Worm (Caenorhabditis elegans) whole organism, mixed stage, embryonic: ENCODE results near the gene cav-1.

ENCODE experiments used
- M03D4.4 ChIP-seq: sonication (generic microtip); optimal IDR thresholded peaks from 2 replicates; lab custom pipeline; 2017; ENCODE audit warnings: mild to moderate bottlenecking, missing genetic modification characterization, missing compliant biosample characterization
- bed-3 ChIP-seq: fragments of 200-800 bp; sonication (Bioruptor generic); optimal IDR thresholded peaks from 3 replicates; lab custom pipeline; 2018; ENCODE audit warnings: mild to moderate bottlenecking, missing genetic modification characterization, moderate library complexity, missing compliant biosample characterization
- blmp-1 ChIP-seq: fragments of 150-350 bp; optimal IDR thresholded peaks from 2 replicates; lab custom pipeline; 2014; ENCODE audit warnings: missing biosample characterization, missing genetic modification characterization
- ceh-39 ChIP-seq: fragments of 150-350 bp; optimal IDR thresholded peaks from 2 replicates; lab custom pipeline; 2014; ENCODE audit warnings: missing biosample characterization, missing genetic modification characterization
- ceh-43 ChIP-seq: fragments of 200-800 bp; sonication (Bioruptor generic); optimal IDR thresholded peaks from 2 replicates; lab custom pipeline; 2018; ENCODE audit warnings: mild to moderate bottlenecking, missing genetic modification characterization, moderate library complexity, missing compliant biosample characterization
- ceh-83 ChIP-seq: fragments of 200-800 bp; sonication (Bioruptor generic); optimal IDR thresholded peaks from 2 replicates; lab custom pipeline; 2018; ENCODE audit warnings: mild to moderate bottlenecking, missing genetic modification characterization, missing compliant biosample characterization
- ces-1 ChIP-seq: fragments of 150-350 bp; optimal IDR thresholded peaks from 2 replicates; lab custom pipeline; 2014; ENCODE audit warnings: missing biosample characterization, missing genetic modification reagents, missing genetic modification characterization
- cnd-1 ChIP-seq: fragments of 200-800 bp; sonication (Bioruptor generic); optimal IDR thresholded peaks from 2 replicates; lab custom pipeline; 2018; ENCODE audit warnings: mild to moderate bottlenecking, missing genetic modification characterization, missing compliant biosample characterization
- drap-1 ChIP-seq: fragments of 200-800 bp; sonication (Bioruptor generic); optimal IDR thresholded peaks from 3 replicates; lab custom pipeline; 2018; ENCODE audit warnings: mild to moderate bottlenecking, missing genetic modification characterization, missing compliant biosample characterization
- elt-1 ChIP-seq: sonication (generic microtip); optimal IDR thresholded peaks from 2 replicates; lab custom pipeline; 2017; ENCODE audit warnings: missing genetic modification characterization, mild to moderate bottlenecking, missing compliant biosample characterization, antibody characterized with exemption, moderate library complexity, borderline replicate concordance; ENCODE audit not compliant: insufficient read depth
- elt-3 ChIP-seq: fragments of 150-350 bp; optimal IDR thresholded peaks from 2 replicates; lab custom pipeline; 2014; ENCODE audit warnings: missing biosample characterization, missing genetic modification characterization
- flh-1 ChIP-seq: fragments of 200-800 bp; sonication (Bioruptor generic); optimal IDR thresholded peaks from 2 replicates; lab custom pipeline; 2018; ENCODE audit warnings: mild to moderate bottlenecking, missing genetic modification characterization, moderate library complexity, missing compliant biosample characterization
- ham-2 ChIP-seq: fragments of 200-800 bp; sonication (Bioruptor generic); optimal IDR thresholded peaks from 2 replicates; lab custom pipeline; 2018; ENCODE audit warnings: mild to moderate bottlenecking, missing genetic modification characterization, missing compliant biosample characterization
- hlh-1 ChIP-seq: fragments of 150-350 bp; optimal IDR thresholded peaks from 2 replicates; lab custom pipeline; 2014; ENCODE audit warnings: missing biosample characterization, missing genetic modification reagents, missing genetic modification characterization
- lin-32 ChIP-seq: fragments of 200-800 bp; sonication (Bioruptor generic); optimal IDR thresholded peaks from 2 replicates; lab custom pipeline; 2018; ENCODE audit warnings: mild to moderate bottlenecking, missing genetic modification characterization, missing compliant biosample characterization
- mab-5 ChIP-seq: fragments of 150-350 bp; optimal IDR thresholded peaks from 2 replicates; lab custom pipeline; 2014; ENCODE audit warnings: missing biosample characterization, missing genetic modification characterization
- mep-1 ChIP-seq: fragments of 150-350 bp; optimal IDR thresholded peaks from 2 replicates; lab custom pipeline; 2017; ENCODE audit warnings: missing biosample characterization, missing genetic modification reagents, missing genetic modification characterization, inconsistent platforms
- mls-2 ChIP-seq: sonication (generic microtip); optimal IDR thresholded peaks from 2 replicates; lab custom pipeline; 2016; ENCODE audit warnings: mild to moderate bottlenecking, missing genetic modification characterization, moderate library complexity, missing compliant biosample characterization
- nhr-12 ChIP-seq: fragments of 150-350 bp; optimal IDR thresholded peaks from 2 replicates; lab custom pipeline; 2014; ENCODE audit warnings: missing biosample characterization, missing genetic modification characterization
- nhr-2 ChIP-seq: fragments of 150-350 bp; optimal IDR thresholded peaks from 2 replicates; lab custom pipeline; 2014; ENCODE audit warnings: missing biosample characterization, missing genetic modification characterization
- nhr-237 ChIP-seq: fragments of 150-350 bp; optimal IDR thresholded peaks from 2 replicates; lab custom pipeline; 2014; ENCODE audit warnings: missing biosample characterization, missing genetic modification characterization
- nhr-28 ChIP-seq: fragments of 150-350 bp; optimal IDR thresholded peaks from 2 replicates; lab custom pipeline; 2014; ENCODE audit warnings: missing biosample characterization, missing genetic modification characterization
- nhr-76 ChIP-seq: sonication (generic microtip); optimal IDR thresholded peaks from 2 replicates; lab custom pipeline; 2017; ENCODE audit warnings: missing biosample characterization, missing genetic modification characterization
- pha-4 ChIP-seq: fragments of 150-350 bp; optimal IDR thresholded peaks from 2 replicates; lab custom pipeline; 2018; ENCODE audit warnings: missing biosample characterization, missing genetic modification reagents, missing genetic modification characterization
- sem-2 ChIP-seq: fragments of 200-800 bp; sonication (Bioruptor generic); optimal IDR thresholded peaks from 2 replicates; lab custom pipeline; 2018; ENCODE audit warnings: mild to moderate bottlenecking, missing genetic modification characterization, missing compliant biosample characterization
- snpc-4 ChIP-seq: fragments of 150-350 bp; optimal IDR thresholded peaks from 2 replicates; lab custom pipeline; 2014; ENCODE audit warnings: missing biosample characterization, missing genetic modification characterization
- sptf-1 ChIP-seq: sonication (generic microtip); optimal IDR thresholded peaks from 2 replicates; lab custom pipeline; 2017; ENCODE audit warnings: mild to moderate bottlenecking, missing genetic modification characterization, moderate library complexity, missing compliant biosample characterization
- tbx-8 ChIP-seq: fragments of 200-800 bp; sonication (Bioruptor generic); optimal IDR thresholded peaks from 2 replicates; lab custom pipeline; 2018; ENCODE audit warnings: mild to moderate bottlenecking, missing genetic modification characterization, moderate library complexity, missing compliant biosample characterization
- unc-120 ChIP-seq: sonication (generic microtip); optimal IDR thresholded peaks from 2 replicates; lab custom pipeline; 2017; ENCODE audit warnings: missing genetic modification characterization, missing compliant biosample characterization; ENCODE audit not compliant: poor library complexity, severe bottlenecking
- unc-39 ChIP-seq: fragments of 150-350 bp; optimal IDR thresholded peaks from 2 replicates; lab custom pipeline; 2014; ENCODE audit warnings: missing biosample characterization, missing genetic modification characterization
- unc-62 ChIP-seq: fragments of 150-350 bp; optimal IDR thresholded peaks from 2 replicates; lab custom pipeline; 2014; ENCODE audit warnings: missing biosample characterization, missing genetic modification reagents, missing genetic modification characterization
- zip-8 ChIP-seq: fragments of 150-350 bp; optimal IDR thresholded peaks from 2 replicates; lab custom pipeline; 2014; ENCODE audit warnings: missing biosample characterization, missing genetic modification characterization
- ztf-11 ChIP-seq: fragments of 150-350 bp; optimal IDR thresholded peaks from 2 replicates; lab custom pipeline; 2014; ENCODE audit warnings: missing biosample characterization, missing genetic modification characterization

cav-1 gene

DNA sequence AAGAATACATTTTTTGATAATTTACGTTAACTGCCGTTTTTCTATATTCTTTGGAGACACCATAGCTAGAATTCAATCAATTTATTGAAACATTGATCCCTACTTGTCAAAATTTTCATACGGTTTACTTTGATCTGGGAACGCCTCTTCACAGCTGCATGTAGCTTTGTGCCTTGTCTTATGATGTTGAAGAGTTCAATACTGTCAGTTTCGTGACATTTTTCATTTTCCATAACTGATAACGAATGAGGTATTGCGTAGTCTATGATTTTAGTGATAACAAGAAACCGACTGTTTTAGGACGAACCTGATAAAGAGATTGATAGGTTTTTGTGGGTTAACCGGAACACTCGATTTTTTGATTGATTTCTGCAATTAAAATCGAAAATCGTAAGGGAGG, 29.1 kb downstream of the cav-1 start:
- no peak for TF ChIP-seq tbx-8 (GFP tag; lab: Kevin White, UChicago)
- no peak for TF ChIP-seq ham-2
- no peak for TF ChIP-seq cnd-1 (tag; lab: Kevin White, UChicago)

DNA sequence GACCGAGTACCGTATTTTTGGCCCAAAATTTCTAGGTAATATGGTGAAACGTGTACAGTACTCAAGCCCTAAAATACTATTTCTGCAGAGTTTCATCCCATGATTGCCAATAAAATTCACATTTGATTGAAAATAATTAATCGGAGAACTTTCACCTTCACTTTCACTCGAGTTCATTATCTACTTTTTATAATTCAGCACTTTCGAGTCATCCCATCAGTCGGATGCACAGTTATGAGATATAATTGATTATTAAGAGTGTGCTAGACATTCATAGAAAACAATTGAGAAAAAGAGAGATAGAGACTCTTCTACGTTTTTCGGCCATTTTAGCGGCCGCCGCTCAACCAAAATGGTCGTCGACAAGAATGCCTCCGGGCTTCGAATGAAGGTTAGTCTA, 30.4 kb downstream of the cav-1 start, which contains the start of gene fat-3:
TSS of gene fat-3 (plus strand) at position 313 of the 400 bp plus-strand sequence.
- no peak for TF ChIP-seq zip-8 (tag; lab: Kevin White, UChicago)
- no peak for TF ChIP-seq mls-2 (tag; lab: Kevin White, UChicago)
- TF ChIP-seq ceh-39 (tag; lab: Kevin White, UChicago) = no peak
- no peak for TF ChIP-seq drap-1 (GFP tag; lab: Kevin White, UChicago)
- TF ChIP-seq elt-1 (tag; lab: Kevin White, UChicago) = no peak
- TF ChIP-seq ceh-83 (GFP tag; lab: Kevin White, UChicago) = no peak
- TF ChIP-seq pha-4 = no peak
- no peak for TF ChIP-seq ham-2
- TF ChIP-seq nhr-12 (tag; lab: Kevin White, UChicago) = no peak
- no peak for TF ChIP-seq nhr-237 (tag; lab: Kevin White, UChicago)
- no peak for TF ChIP-seq sem-2 (GFP tag; lab: Kevin White, UChicago)
- TF ChIP-seq ceh-43 (GFP tag; lab: Kevin White, UChicago) = no peak
- no peak for TF ChIP-seq mab-5 (tag; lab: Kevin White, UChicago)
- no peak for TF ChIP-seq cnd-1 (tag; lab: Kevin White, UChicago)
- TF ChIP-seq ztf-11 (tag; lab: Kevin White, UChicago) = no peak
- TF ChIP-seq M03D4.4 (tag; lab: Kevin White, UChicago) = no peak

DNA sequence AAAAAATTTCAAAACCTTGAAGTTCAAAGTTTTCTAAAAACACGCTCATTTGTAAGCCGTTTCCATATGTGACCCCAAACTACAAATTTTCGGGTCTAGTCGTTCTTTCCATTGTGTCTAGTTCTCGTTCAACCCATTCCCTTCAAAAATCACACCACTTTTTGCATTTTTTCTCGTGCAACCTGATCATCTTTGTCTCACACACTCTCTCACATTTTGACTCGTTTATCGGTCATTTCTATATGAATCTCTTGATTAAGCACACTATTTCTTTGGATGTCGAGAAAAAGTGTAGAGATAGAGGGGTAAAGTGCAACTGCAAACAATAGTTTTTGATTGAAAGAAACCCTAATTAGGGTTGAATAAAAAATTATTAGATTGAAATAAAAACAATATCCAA, 31.2 kb downstream of the cav-1 start:
- TF ChIP-seq mab-5 (tag; lab: Kevin White, UChicago) (no peak), sem-2 (GFP tag; lab: Kevin White, UChicago) (no peak), blmp-1 (tag; lab: Kevin White, UChicago) (no peak), snpc-4 (no peak), hlh-1 (tag; lab: Kevin White, UChicago) (no peak), tbx-8 (GFP tag; lab: Kevin White, UChicago) (no peak), mep-1 (tag; lab: Kevin White, UChicago) (no peak), M03D4.4 (tag; lab: Kevin White, UChicago) (no peak), elt-3 (tag; lab: Kevin White, UChicago) (no peak), ceh-39 (tag; lab: Kevin White, UChicago) (peak; percentile 53), nhr-28 (tag; lab: Kevin White, UChicago) (no peak), zip-8 (tag; lab: Kevin White, UChicago) (no peak), sptf-1 (tag; lab: Kevin White, UChicago) (no peak), ham-2 (no peak), bed-3 (GFP tag; lab: Kevin White, UChicago) (no peak), nhr-2 (tag; lab: Kevin White, UChicago) (no peak), flh-1 (GFP tag; lab: Kevin White, UChicago) (no peak), ztf-11 (tag; lab: Kevin White, UChicago) (no peak), nhr-12 (tag; lab: Kevin White, UChicago) (no peak), unc-120 (tag; lab: Kevin White, UChicago) (peak; percentile 52), cnd-1 (tag; lab: Kevin White, UChicago) (no peak), ces-1 (GFP tag; lab: Kevin White, UChicago) (peak; percentile 66), pha-4 (no peak), nhr-76 (tag; lab: Kevin White, UChicago) (no peak), unc-39 (tag; lab: Kevin White, UChicago) (no peak)

DNA sequence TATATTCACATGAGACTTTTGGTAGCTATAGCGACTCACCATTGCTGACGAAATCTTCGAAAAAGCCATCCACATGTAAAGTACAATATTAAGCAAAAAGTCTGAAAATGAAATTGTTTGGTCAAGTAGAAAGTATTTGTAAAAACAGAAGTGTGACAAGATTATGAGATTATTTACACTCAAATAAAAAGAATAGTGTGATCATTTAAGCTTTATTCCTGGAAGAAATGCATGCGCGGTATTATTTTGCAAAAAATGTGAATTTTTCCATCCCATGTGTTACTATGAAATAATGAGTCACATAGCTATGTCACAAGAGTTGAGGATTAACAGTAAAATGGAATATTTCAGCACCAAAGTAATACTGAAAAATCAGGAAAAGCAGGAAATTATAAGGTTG, 38.3 kb downstream of the cav-1 start, which contains the start of gene dct-15:
TSS of gene dct-15 (minus strand) at position 101 of the 400 bp plus-strand sequence.
- TF ChIP-seq lin-32 (GFP tag; lab: Kevin White, UChicago) (no peak), ztf-11 (tag; lab: Kevin White, UChicago) (no peak), nhr-28 (tag; lab: Kevin White, UChicago) (no peak), nhr-76 (tag; lab: Kevin White, UChicago) (no peak), mep-1 (tag; lab: Kevin White, UChicago) (no peak), ceh-39 (tag; lab: Kevin White, UChicago) (no peak), M03D4.4 (tag; lab: Kevin White, UChicago) (no peak), mls-2 (tag; lab: Kevin White, UChicago) (no peak), unc-120 (tag; lab: Kevin White, UChicago) (no peak), unc-62 (no peak), elt-1 (tag; lab: Kevin White, UChicago) (no peak), zip-8 (tag; lab: Kevin White, UChicago) (no peak), ham-2 (no peak), snpc-4 (no peak), ces-1 (GFP tag; lab: Kevin White, UChicago) (no peak)
